Worm (Caenorhabditis elegans) whole organism, young adult: ENCODE results near the gene Y81B9A.2.

Source experiments
- F55B11.4 ChIP-seq: sonication (generic microtip); optimal IDR thresholded peaks from 2 replicates; lab custom pipeline; 2016; ENCODE audit warnings: missing compliant biosample characterization, missing genetic modification characterization, borderline replicate concordance; ENCODE audit not compliant: insufficient read depth
- T26A5.8 ChIP-seq: sonication (generic microtip); optimal IDR thresholded peaks from 2 replicates; lab custom pipeline; 2016; ENCODE audit warnings: missing genetic modification characterization, missing compliant biosample characterization
- akir-1 ChIP-seq: fragments of 200-800 bp; sonication (Bioruptor generic); optimal IDR thresholded peaks from 2 replicates; lab custom pipeline; 2018; ENCODE audit warnings: mild to moderate bottlenecking, missing genetic modification characterization, moderate library complexity, missing compliant biosample characterization
- mxl-1 ChIP-seq: sonication (generic microtip); optimal IDR thresholded peaks from 2 replicates; lab custom pipeline; 2016; ENCODE audit warnings: missing genetic modification characterization, missing compliant biosample characterization

DNA sequence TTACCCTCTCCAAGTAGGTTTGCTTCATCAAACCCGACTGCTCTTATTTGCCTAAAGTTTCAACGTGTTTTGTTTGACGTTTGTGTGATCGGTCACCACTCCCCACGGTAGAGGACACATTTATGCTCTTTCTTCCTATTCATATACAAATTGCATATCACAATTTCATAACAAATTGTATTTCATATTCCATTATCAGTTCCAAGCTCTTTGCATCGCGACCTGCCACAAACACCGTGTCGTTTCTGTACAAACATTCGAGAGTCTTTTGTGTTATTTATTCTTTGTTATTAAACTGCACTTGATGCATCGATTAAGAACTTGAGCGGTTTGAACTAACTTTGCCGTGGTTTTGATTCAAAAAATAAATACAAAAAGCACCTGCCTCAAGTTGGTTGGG, 26.1 kb downstream of the Y81B9A.2 start:
- TF ChIP-seq F55B11.4 (tag; lab: Kevin White, UChicago) (no peak), mxl-1 (tag; lab: Kevin White, UChicago) (no peak), akir-1 (GFP tag; lab: Kevin White, UChicago) (no peak), T26A5.8 (tag; lab: Kevin White, UChicago) (no peak)
